Worm (Caenorhabditis elegans) whole organism, L1 larva: Measurements from ENCODE around the gene faxc-2.
A peak's percentile ranks its signal among the peaks of the same experiment; 100 is the strongest.

ENCODE experiments used
- C04F5.9 ChIP-seq: sonication (generic microtip); optimal IDR thresholded peaks from 2 replicates; lab custom pipeline; 2016; ENCODE audit warnings: missing genetic modification characterization, missing compliant biosample characterization
- C16A3.4 ChIP-seq: fragments of 150-350 bp; optimal IDR thresholded peaks from 2 replicates; lab custom pipeline; 2014; ENCODE audit warnings: missing biosample characterization, missing genetic modification characterization
- C34B4.2 ChIP-seq: sonication (generic microtip); optimal IDR thresholded peaks from 2 replicates; lab custom pipeline; 2017; ENCODE audit warnings: mild to moderate bottlenecking, missing genetic modification characterization, missing compliant biosample characterization
- alr-1 ChIP-seq: fragments of 200-800 bp; sonication (Bioruptor generic); optimal IDR thresholded peaks from 2 replicates; lab custom pipeline; 2018; ENCODE audit warnings: borderline replicate concordance, mild to moderate bottlenecking, missing genetic modification characterization, missing compliant biosample characterization
- aly-2 ChIP-seq: fragments of 150-350 bp; optimal IDR thresholded peaks from 2 replicates; lab custom pipeline; 2014; ENCODE audit warnings: missing biosample characterization, missing genetic modification characterization
- ceh-8 ChIP-seq: fragments of 200-800 bp; sonication (Bioruptor generic); optimal IDR thresholded peaks from 2 replicates; lab custom pipeline; 2018; ENCODE audit warnings: mild to moderate bottlenecking, missing genetic modification characterization, moderate library complexity, missing compliant biosample characterization
- ceh-88 ChIP-seq: fragments of 200-800 bp; sonication (Bioruptor generic); IDR thresholded peaks from 2 replicates; pipeline ENCODE4 v1.3.6; 2022; ENCODE audit warnings: missing genetic modification characterization, missing compliant biosample characterization
- ceh-90 ChIP-seq: sonication (generic microtip); optimal IDR thresholded peaks from 2 replicates; lab custom pipeline; 2016; ENCODE audit warnings: missing genetic modification characterization, missing compliant biosample characterization
- ces-1 ChIP-seq: fragments of 150-350 bp; optimal IDR thresholded peaks from 2 replicates; lab custom pipeline; 2014; ENCODE audit warnings: missing biosample characterization, missing genetic modification reagents, missing genetic modification characterization
- dpl-1 ChIP-seq, 3 experiments: fragments of 150-350 bp in 2 of 3; sonication (generic microtip) in 1 of 3; optimal IDR thresholded peaks; 2 replicates each; lab custom pipeline; 2014 to 2017; ENCODE audit warnings: missing biosample characterization in 3 of 3, missing genetic modification characterization in 3 of 3, missing genetic modification reagents in 3 of 3
- efl-1 ChIP-seq, 4 experiments: fragments of 150-350 bp; optimal IDR thresholded peaks in 3 of 4; peaks in 1 of 4; 1 replicate in 1 of 4; 2 replicates in 3 of 4; lab custom pipeline; 2014; ENCODE audit warnings: missing biosample characterization in 2 of 4, missing genetic modification characterization in 2 of 4, missing genetic modification reagents in 2 of 4
- egl-27 ChIP-seq, 2 experiments: fragments of 150-350 bp in 1 of 2; sonication (generic microtip); optimal IDR thresholded peaks; 3 replicates each; lab custom pipeline; 2017 to 2018; ENCODE audit warnings: missing biosample characterization in 2 of 2, missing genetic modification characterization in 2 of 2, missing genetic modification reagents in 2 of 2
- elt-2 ChIP-seq: sonication (generic microtip); optimal IDR thresholded peaks from 2 replicates; lab custom pipeline; 2016; ENCODE audit warnings: missing genetic modification characterization, mild to moderate bottlenecking, inconsistent platforms, missing compliant biosample characterization, missing genetic modification reagents
- fkh-10 ChIP-seq: sonication (generic microtip); optimal IDR thresholded peaks from 2 replicates; lab custom pipeline; 2017; ENCODE audit warnings: missing biosample characterization, missing genetic modification reagents, missing genetic modification characterization
- grh-1 ChIP-seq: fragments of 200-800 bp; sonication (Bioruptor generic); IDR thresholded peaks from 2 replicates; pipeline ENCODE4 v1.3.6; 2022; ENCODE audit warnings: missing genetic modification reagents, missing genetic modification characterization, missing compliant biosample characterization
- hlh-17 ChIP-seq: fragments of 200-800 bp; sonication (Bioruptor generic); optimal IDR thresholded peaks from 2 replicates; lab custom pipeline; 2018; ENCODE audit warnings: missing genetic modification characterization, mild to moderate bottlenecking, missing compliant biosample characterization, moderate library complexity, borderline replicate concordance
- hlh-4 ChIP-seq: sonication (generic microtip); optimal IDR thresholded peaks from 2 replicates; lab custom pipeline; 2016; ENCODE audit warnings: mild to moderate bottlenecking, missing genetic modification characterization, missing compliant biosample characterization
- isw-1 ChIP-seq: fragments of 200-800 bp; sonication (Bioruptor generic); IDR thresholded peaks from 2 replicates; pipeline ENCODE4 v1.3.6; 2022; ENCODE audit warnings: missing genetic modification characterization, missing compliant biosample characterization
- lin-14 ChIP-seq: fragments of 200-800 bp; sonication (Bioruptor generic); optimal IDR thresholded peaks from 2 replicates; lab custom pipeline; 2018; ENCODE audit warnings: mild to moderate bottlenecking, missing genetic modification characterization, moderate library complexity, missing compliant biosample characterization
- lin-15B ChIP-seq: fragments of 150-350 bp; sonication (generic microtip); optimal IDR thresholded peaks from 3 replicates; lab custom pipeline; 2014; ENCODE audit warnings: missing biosample characterization, missing genetic modification characterization
- lin-35 ChIP-seq, 2 experiments: fragments of 150-350 bp; optimal IDR thresholded peaks; 2 replicates each; lab custom pipeline; 2014; ENCODE audit warnings: missing biosample characterization in 2 of 2, missing genetic modification characterization in 2 of 2, missing genetic modification reagents in 2 of 2
- lir-3 ChIP-seq: sonication (generic microtip); optimal IDR thresholded peaks from 2 replicates; lab custom pipeline; 2016; ENCODE audit warnings: mild to moderate bottlenecking, missing genetic modification characterization, moderate library complexity, missing compliant biosample characterization; ENCODE audit not compliant: poor library complexity
- mab-9 ChIP-seq: fragments of 200-800 bp; sonication (Bioruptor generic); IDR thresholded peaks from 2 replicates; pipeline ENCODE4 v1.3.6; 2022; ENCODE audit warnings: missing genetic modification reagents, missing genetic modification characterization, missing compliant biosample characterization
- mdl-1 ChIP-seq, 2 experiments: fragments of 150-350 bp; optimal IDR thresholded peaks; 2 replicates each; lab custom pipeline; 2014 to 2017; ENCODE audit warnings: missing biosample characterization in 2 of 2, missing genetic modification characterization in 2 of 2, inconsistent platforms in 1 of 2
- nhr-11 ChIP-seq: fragments of 150-350 bp; optimal IDR thresholded peaks from 2 replicates; lab custom pipeline; 2014; ENCODE audit warnings: missing biosample characterization, missing genetic modification characterization
- nhr-76 ChIP-seq: sonication (generic microtip); optimal IDR thresholded peaks from 2 replicates; lab custom pipeline; 2017; ENCODE audit warnings: missing biosample characterization, missing genetic modification characterization
- pag-3 ChIP-seq: sonication (generic microtip); optimal IDR thresholded peaks from 2 replicates; lab custom pipeline; 2017; ENCODE audit warnings: missing genetic modification characterization, mild to moderate bottlenecking, missing compliant biosample characterization, antibody characterized with exemption, borderline replicate concordance; ENCODE audit not compliant: insufficient read depth
- pax-3 ChIP-seq: fragments of 200-800 bp; sonication (Bioruptor generic); optimal IDR thresholded peaks from 2 replicates; lab custom pipeline; 2018; ENCODE audit warnings: mild to moderate bottlenecking, missing genetic modification characterization, moderate library complexity, missing compliant biosample characterization
- skn-1 ChIP-seq: fragments of 150-350 bp; optimal IDR thresholded peaks from 2 replicates; lab custom pipeline; 2014; ENCODE audit warnings: missing biosample characterization, missing genetic modification characterization
- snpc-4 ChIP-seq: fragments of 150-350 bp; optimal IDR thresholded peaks from 2 replicates; lab custom pipeline; 2014; ENCODE audit warnings: missing biosample characterization, missing genetic modification characterization
- sup-37 ChIP-seq: fragments of 200-800 bp; sonication (Bioruptor generic); optimal IDR thresholded peaks from 2 replicates; lab custom pipeline; 2018; ENCODE audit warnings: mild to moderate bottlenecking, missing genetic modification characterization, missing compliant biosample characterization
- swsn-7 ChIP-seq: sonication (generic microtip); optimal IDR thresholded peaks from 2 replicates; lab custom pipeline; 2016; ENCODE audit warnings: missing genetic modification characterization, missing compliant biosample characterization
- tbx-2 ChIP-seq: sonication (generic microtip); optimal IDR thresholded peaks from 2 replicates; lab custom pipeline; 2016; ENCODE audit warnings: missing genetic modification characterization, missing compliant biosample characterization
- tlp-1 ChIP-seq: fragments of 150-350 bp; optimal IDR thresholded peaks from 2 replicates; lab custom pipeline; 2014; ENCODE audit warnings: missing biosample characterization, missing genetic modification characterization
- unc-30 ChIP-seq: sonication (generic microtip); optimal IDR thresholded peaks from 2 replicates; lab custom pipeline; 2017; ENCODE audit warnings: missing biosample characterization, missing genetic modification characterization
- unc-62 ChIP-seq: fragments of 150-350 bp; optimal IDR thresholded peaks from 2 replicates; lab custom pipeline; 2014; ENCODE audit warnings: missing biosample characterization, missing genetic modification reagents, missing genetic modification characterization
- unc-86 ChIP-seq: sonication (generic microtip); optimal IDR thresholded peaks from 2 replicates; lab custom pipeline; 2016; ENCODE audit warnings: missing genetic modification characterization, missing compliant biosample characterization
- unc-98 ChIP-seq: fragments of 200-800 bp; sonication (Bioruptor generic); IDR thresholded peaks from 2 replicates; pipeline ENCODE4 v1.3.6; 2022; ENCODE audit warnings: missing genetic modification characterization, missing compliant biosample characterization
- vab-15 ChIP-seq: sonication (generic microtip); optimal IDR thresholded peaks from 2 replicates; lab custom pipeline; 2017; ENCODE audit warnings: missing genotype, mild to moderate bottlenecking, missing genetic modification characterization, missing compliant biosample characterization
- zag-1 ChIP-seq: fragments of 150-350 bp; optimal IDR thresholded peaks from 2 replicates; lab custom pipeline; 2014; ENCODE audit warnings: missing biosample characterization, missing genetic modification characterization
- zip-4 ChIP-seq: fragments of 200-800 bp; sonication (Bioruptor generic); optimal IDR thresholded peaks from 2 replicates; lab custom pipeline; 2018; ENCODE audit warnings: mild to moderate bottlenecking, missing genetic modification characterization, moderate library complexity, missing compliant biosample characterization
- ztf-4 ChIP-seq: fragments of 150-350 bp; optimal IDR thresholded peaks from 2 replicates; lab custom pipeline; 2014; ENCODE audit warnings: missing biosample characterization, missing genetic modification characterization

The faxc-2 gene

ce11 chrII:13337959-13338358 is 28.9 kb downstream of the faxc-2 start, which contains the start of gene mrpl-20 (continued):
- TF ChIP-seq pax-3 (tag; lab: Kevin White, UChicago) (no peak), elt-2 (tag; lab: Kevin White, UChicago) (no peak), zip-4 (GFP tag; lab: Kevin White, UChicago) (no peak), ztf-4 (tag; lab: Kevin White, UChicago) (no peak), unc-30 (tag; lab: Kevin White, UChicago) (no peak), mdl-1 (tag; optimal IDR thresholded peaks at IDR 0.05; lab: Kevin White, UChicago) (no peak), mab-9 (no peak), dpl-1 (GFP tag; optimal IDR thresholded peaks at IDR 0.05; lab: Kevin White, UChicago) (peak; percentile 27 to 51 (median 45)), nhr-11 (no peak)

DNA sequence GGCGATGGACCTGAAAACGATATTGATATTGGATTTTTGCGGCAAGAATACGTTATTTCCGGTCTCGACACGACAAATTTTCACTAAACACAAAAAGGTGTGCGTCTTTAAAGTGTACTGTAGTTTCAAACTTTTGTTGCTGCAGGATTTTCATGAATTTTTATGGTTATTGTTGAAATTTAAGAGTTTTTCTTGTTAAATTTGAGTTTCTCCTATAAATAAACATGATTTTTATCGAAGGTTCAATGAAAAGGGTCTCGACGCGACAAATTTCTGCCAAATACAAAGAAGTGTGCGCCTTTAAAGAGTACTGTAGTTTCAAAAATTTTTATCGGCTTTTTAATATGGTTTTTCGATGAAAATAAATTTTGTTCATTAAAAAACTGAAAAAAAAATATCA is 30.9 kb downstream of the faxc-2 start:
- TF ChIP-seq sup-37 (GFP tag; lab: Kevin White, UChicago) (no peak), unc-86 (tag; lab: Kevin White, UChicago) (no peak), efl-1 (optimal IDR thresholded peaks at IDR 0.05; lab: Kevin White, UChicago) (no peak), efl-1 (GFP tag; optimal IDR thresholded peaks at IDR 0.05 in 1 of 2; lab: Kevin White, UChicago) (no peak), tlp-1 (no peak), lin-35 (GFP tag; optimal IDR thresholded peaks at IDR 0.05; lab: Kevin White, UChicago) (no peak), unc-98 (GFP tag; lab: Robert Waterston, UW) (no peak), hlh-4 (tag; lab: Kevin White, UChicago) (no peak), nhr-76 (tag; lab: Kevin White, UChicago) (no peak), unc-62 (GFP tag; lab: Kevin White, UChicago) (no peak), ceh-88 (GFP tag; lab: Robert Waterston, UW) (no peak), egl-27 (tag; optimal IDR thresholded peaks at IDR 0.05; lab: Kevin White, UChicago) (no peak), ceh-90 (no peak), snpc-4 (no peak), C16A3.4 (tag; lab: Kevin White, UChicago) (no peak), isw-1 (no peak), ces-1 (GFP tag; lab: Kevin White, UChicago) (no peak), lir-3 (tag; lab: Kevin White, UChicago) (no peak), alr-1 (no peak), C04F5.9 (tag; lab: Kevin White, UChicago) (no peak)

DNA sequence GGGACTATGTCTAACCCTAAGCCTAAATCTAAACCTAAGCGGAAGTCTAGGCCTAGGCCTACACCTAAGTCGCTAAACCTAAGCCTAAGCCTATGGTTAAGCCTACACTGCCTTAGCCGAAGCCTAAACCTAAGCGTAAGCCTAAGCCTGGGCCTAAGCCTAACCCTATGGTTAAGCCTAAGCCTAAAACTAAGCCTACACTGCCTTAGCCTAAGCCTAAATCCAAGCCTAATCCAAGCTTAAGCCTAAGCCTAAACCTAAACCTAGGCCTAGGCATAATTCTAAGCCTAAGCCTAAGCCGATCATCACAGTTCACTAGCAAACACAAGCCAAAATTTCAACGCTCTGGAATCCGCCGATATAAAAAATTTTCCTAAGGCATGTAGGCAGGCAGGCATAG is 32.2 kb downstream of the faxc-2 start:
- TF ChIP-seq lin-14 (GFP tag; lab: Kevin White, UChicago) (no peak), sup-37 (GFP tag; lab: Kevin White, UChicago) (no peak), lin-15B (tag; lab: Kevin White, UChicago) (no peak), ceh-8 (GFP tag; lab: Kevin White, UChicago) (no peak), hlh-17 (no peak), fkh-10 (GFP tag; lab: Kevin White, UChicago) (no peak), swsn-7 (tag; lab: Kevin White, UChicago) (no peak)

DNA sequence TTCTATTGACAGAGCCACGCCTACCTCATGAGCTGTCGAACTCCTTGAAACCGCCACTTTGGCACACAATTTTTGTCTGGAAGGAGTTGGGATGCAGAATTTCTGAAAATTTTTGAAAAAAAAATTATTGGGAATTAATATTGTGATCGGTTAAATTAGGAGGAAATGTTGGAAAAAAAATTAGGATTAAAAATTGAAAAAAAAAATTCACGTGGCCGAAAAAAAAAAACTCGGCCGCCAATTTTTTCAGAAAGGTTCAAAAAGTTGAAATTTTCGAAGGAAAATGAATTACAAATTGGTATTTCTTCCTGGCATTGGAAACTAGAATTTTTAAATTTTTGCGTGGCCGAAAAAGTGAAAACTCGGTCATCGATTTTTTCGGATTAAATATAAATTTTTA is 47.0 kb downstream of the faxc-2 start, which contains the start of gene dmsr-3:
dmsr-3 (minus strand) TSS at position 101 of the 400 bp plus-strand sequence.
- TF ChIP-seq nhr-11 (no peak), grh-1 (no peak), pag-3 (no peak), lin-35 (GFP tag; optimal IDR thresholded peaks at IDR 0.05; lab: Kevin White, UChicago) (no peak), lin-14 (GFP tag; lab: Kevin White, UChicago) (no peak), tbx-2 (tag; lab: Kevin White, UChicago) (no peak), alr-1 (no peak), vab-15 (tag; lab: Kevin White, UChicago) (no peak), tlp-1 (no peak), C34B4.2 (tag; lab: Kevin White, UChicago) (no peak), aly-2 (tag; lab: Kevin White, UChicago) (no peak), zag-1 (tag; lab: Kevin White, UChicago) (no peak), skn-1 (tag; lab: Kevin White, UChicago) (no peak)
